Worm (Caenorhabditis elegans) whole organism, mixed stage, embryonic: ENCODE measurements around the gene srg-3.

Source experiments
- blmp-1 ChIP-seq: fragments of 150-350 bp; optimal IDR thresholded peaks from 2 replicates; lab custom pipeline; 2014; ENCODE audit warnings: missing biosample characterization, missing genetic modification characterization
- drap-1 ChIP-seq: fragments of 200-800 bp; sonication (Bioruptor generic); optimal IDR thresholded peaks from 3 replicates; lab custom pipeline; 2018; ENCODE audit warnings: mild to moderate bottlenecking, missing genetic modification characterization, missing compliant biosample characterization
- elt-1 ChIP-seq: sonication (generic microtip); optimal IDR thresholded peaks from 2 replicates; lab custom pipeline; 2017; ENCODE audit warnings: missing genetic modification characterization, mild to moderate bottlenecking, missing compliant biosample characterization, antibody characterized with exemption, moderate library complexity, borderline replicate concordance; ENCODE audit not compliant: insufficient read depth
- hlh-1 ChIP-seq: fragments of 150-350 bp; optimal IDR thresholded peaks from 2 replicates; lab custom pipeline; 2014; ENCODE audit warnings: missing biosample characterization, missing genetic modification reagents, missing genetic modification characterization
- nhr-12 ChIP-seq: fragments of 150-350 bp; optimal IDR thresholded peaks from 2 replicates; lab custom pipeline; 2014; ENCODE audit warnings: missing biosample characterization, missing genetic modification characterization
- nhr-76 ChIP-seq: sonication (generic microtip); optimal IDR thresholded peaks from 2 replicates; lab custom pipeline; 2017; ENCODE audit warnings: missing biosample characterization, missing genetic modification characterization
- pha-4 ChIP-seq: fragments of 150-350 bp; optimal IDR thresholded peaks from 2 replicates; lab custom pipeline; 2018; ENCODE audit warnings: missing biosample characterization, missing genetic modification reagents, missing genetic modification characterization
- snpc-4 ChIP-seq: fragments of 150-350 bp; optimal IDR thresholded peaks from 2 replicates; lab custom pipeline; 2014; ENCODE audit warnings: missing biosample characterization, missing genetic modification characterization
- unc-120 ChIP-seq: sonication (generic microtip); optimal IDR thresholded peaks from 2 replicates; lab custom pipeline; 2017; ENCODE audit warnings: missing genetic modification characterization, missing compliant biosample characterization; ENCODE audit not compliant: poor library complexity, severe bottlenecking
- unc-62 ChIP-seq: fragments of 150-350 bp; optimal IDR thresholded peaks from 2 replicates; lab custom pipeline; 2014; ENCODE audit warnings: missing biosample characterization, missing genetic modification reagents, missing genetic modification characterization
- zip-8 ChIP-seq: fragments of 150-350 bp; optimal IDR thresholded peaks from 2 replicates; lab custom pipeline; 2014; ENCODE audit warnings: missing biosample characterization, missing genetic modification characterization

- TF ChIP-seq zip-8: no peak
- TF ChIP-seq unc-62 (GFP tag; lab: Kevin White, UChicago): no peak
- no peak for TF ChIP-seq hlh-1 (tag; lab: Kevin White, UChicago)
- no peak for TF ChIP-seq drap-1 (GFP tag; lab: Kevin White, UChicago)
- TF ChIP-seq nhr-12 (tag; lab: Kevin White, UChicago): no peak
- TF ChIP-seq nhr-76: no peak
- no peak for TF ChIP-seq unc-120 (tag; lab: Kevin White, UChicago)
- no peak for TF ChIP-seq pha-4 (tag; lab: Kevin White, UChicago)
- TF ChIP-seq elt-1 (tag; lab: Kevin White, UChicago): no peak
- no peak for TF ChIP-seq snpc-4 (tag; lab: Kevin White, UChicago)
- TF ChIP-seq blmp-1: no peak
Measured at ce11 chrIII:6312244-6312643, 42.1 kb upstream of the srg-3 start.
